Fruit fly (Drosophila melanogaster) S2 (cell line): ENCODE data around the gene TkR86C.

Experiments used
- CG8478 ChIP-seq: fragments of >200 bp; optimal IDR thresholded peaks from 2 replicates; lab custom pipeline; 2018
- CTCF ChIP-seq, 2 experiments: fragments of >200 bp; optimal IDR thresholded peaks; 2 replicates each; lab custom pipeline; 2018

DNA sequence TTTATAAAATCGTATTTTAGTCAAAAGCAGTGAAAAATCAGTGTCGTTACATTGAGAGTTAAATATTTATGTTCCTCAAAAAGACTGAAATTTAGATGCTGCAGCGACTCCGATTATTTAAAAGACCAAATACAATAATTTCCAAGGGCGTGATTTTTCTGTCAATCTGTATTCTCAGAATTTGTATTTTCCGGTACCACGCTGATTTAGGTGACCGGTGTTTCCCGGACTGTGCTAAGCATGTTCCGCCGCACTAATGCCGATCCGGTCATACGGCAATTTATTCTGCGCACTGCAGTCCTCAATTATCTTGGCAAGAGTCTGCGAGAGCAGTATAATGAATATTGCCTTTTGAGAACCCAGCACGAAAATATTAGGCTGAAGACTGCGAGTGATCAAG, 44.3 kb downstream of the TkR86C start, which contains the start of the genes CG31467 and CG14684:
- TF ChIP-seq CTCF (optimal IDR thresholded peaks at IDR 0.05; lab: Kevin White, UChicago), result no peak
- no peak for TF ChIP-seq CG8478 (lab: Kevin White, UChicago)
